Worm (Caenorhabditis elegans) whole organism, young adult: ENCODE results near the gene F53E4.1.
"Not testable (repeated sequence)": the region's sequence is repeated elsewhere in the genome, so short reads cannot be mapped to it uniquely, and the experiment has no call there.

Experiments used
- C06A6.2 ChIP-seq: fragments of 200-800 bp; sonication (Bioruptor generic); conservative IDR thresholded peaks from 2 replicates; pipeline ENCODE4 v1.3.6; 2022; ENCODE audit warnings: missing genetic modification characterization, missing compliant biosample characterization
- C17E4.6 ChIP-seq: fragments of 200-800 bp; sonication (Bioruptor generic); IDR thresholded peaks from 2 replicates; pipeline ENCODE4 v1.3.6; 2022; ENCODE audit warnings: missing genetic modification reagents, missing genetic modification characterization, missing compliant biosample characterization
- D2030.7 ChIP-seq: fragments of 200-800 bp; sonication (Bioruptor generic); IDR thresholded peaks from 2 replicates; pipeline ENCODE4 v1.3.6; 2022; ENCODE audit warnings: missing genetic modification reagents, missing genetic modification characterization, missing compliant biosample characterization
- K12H6.12 ChIP-seq: fragments of 200-800 bp; sonication (Bioruptor generic); optimal IDR thresholded peaks from 2 replicates; lab custom pipeline; 2018; ENCODE audit warnings: mild to moderate bottlenecking, missing genetic modification characterization, missing compliant biosample characterization
- T26A5.8 ChIP-seq: sonication (generic microtip); optimal IDR thresholded peaks from 2 replicates; lab custom pipeline; 2016; ENCODE audit warnings: missing genetic modification characterization, missing compliant biosample characterization
- attf-5 ChIP-seq: fragments of 200-800 bp; sonication (Bioruptor generic); optimal IDR thresholded peaks from 2 replicates; lab custom pipeline; 2018; ENCODE audit warnings: mild to moderate bottlenecking, missing genetic modification characterization, missing compliant biosample characterization
- bed-2 ChIP-seq: fragments of 200-800 bp; sonication (Bioruptor generic); IDR thresholded peaks from 2 replicates; pipeline ENCODE4 v1.3.6; 2022; ENCODE audit warnings: missing genetic modification reagents, missing genetic modification characterization, missing compliant biosample characterization
- ccch-3 ChIP-seq: fragments of 200-800 bp; sonication (Bioruptor generic); optimal IDR thresholded peaks from 2 replicates; lab custom pipeline; 2018; ENCODE audit warnings: mild to moderate bottlenecking, missing genetic modification characterization, missing compliant biosample characterization
- cebp-1 ChIP-seq, 2 experiments: fragments of 200-800 bp in 1 of 2; sonication (Bioruptor generic) in 1 of 2; sonication (generic microtip) in 1 of 2; IDR thresholded peaks in 1 of 2; optimal IDR thresholded peaks in 1 of 2; 2 replicates each; pipeline versions ENCODE4 v1.3.6 to Lab custom; 2017 to 2022; ENCODE audit warnings: missing compliant biosample characterization in 2 of 2, missing genetic modification characterization in 2 of 2, mild to moderate bottlenecking in 1 of 2, missing genetic modification reagents in 1 of 2, moderate library complexity in 1 of 2
- ceh-100 ChIP-seq: fragments of 200-800 bp; sonication (Bioruptor generic); IDR thresholded peaks from 2 replicates; pipeline ENCODE4 v1.3.6; 2022; ENCODE audit warnings: missing genetic modification reagents, missing genetic modification characterization, missing compliant biosample characterization
- ceh-58 ChIP-seq: fragments of 200-800 bp; sonication (Bioruptor generic); IDR thresholded peaks from 2 replicates; pipeline ENCODE4 v1.3.6; 2022; ENCODE audit warnings: missing genetic modification characterization, missing compliant biosample characterization
- ceh-79 ChIP-seq: sonication (generic microtip); optimal IDR thresholded peaks from 2 replicates; lab custom pipeline; 2017; ENCODE audit warnings: mild to moderate bottlenecking, missing genetic modification characterization, missing compliant biosample characterization
- dpl-1 ChIP-seq: fragments of 150-350 bp; optimal IDR thresholded peaks from 2 replicates; lab custom pipeline; 2014; ENCODE audit warnings: missing biosample characterization, missing genetic modification reagents, missing genetic modification characterization
- egrh-3 ChIP-seq: fragments of 200-800 bp; sonication (Bioruptor generic); IDR thresholded peaks from 2 replicates; pipeline ENCODE4 v1.3.6; 2022; ENCODE audit warnings: missing genetic modification reagents, missing genetic modification characterization, missing compliant biosample characterization
- hmg-20 ChIP-seq: fragments of 200-800 bp; sonication (Bioruptor generic); IDR thresholded peaks from 2 replicates; pipeline ENCODE4 v1.3.6; 2022; ENCODE audit warnings: missing genetic modification reagents, missing genetic modification characterization, missing compliant biosample characterization
- let-526 ChIP-seq: fragments of 200-800 bp; sonication (Bioruptor generic); IDR thresholded peaks from 2 replicates; pipeline ENCODE4 v1.3.6; 2022; ENCODE audit warnings: missing genetic modification reagents, missing genetic modification characterization, missing compliant biosample characterization
- let-607 ChIP-seq, 2 experiments: fragments of 200-800 bp in 1 of 2; sonication (Bioruptor generic) in 1 of 2; sonication (generic microtip) in 1 of 2; optimal IDR thresholded peaks; 2 replicates each; lab custom pipeline; 2016 to 2018; ENCODE audit warnings: mild to moderate bottlenecking in 2 of 2, missing compliant biosample characterization in 2 of 2, missing genetic modification characterization in 2 of 2, moderate library complexity in 2 of 2, missing genotype in 1 of 2
- lin-26 ChIP-seq: fragments of 200-800 bp; sonication (Bioruptor generic); IDR thresholded peaks from 2 replicates; pipeline ENCODE4 v1.3.6; 2022; ENCODE audit warnings: missing genetic modification reagents, missing genetic modification characterization, missing compliant biosample characterization
- lin-35 ChIP-seq, 3 experiments: fragments of 150-350 bp in 2 of 3; sonication (generic microtip) in 1 of 3; optimal IDR thresholded peaks; 2 replicates each; lab custom pipeline; 2014 to 2018; ENCODE audit warnings: missing biosample characterization in 3 of 3, missing genetic modification characterization in 3 of 3, missing genetic modification reagents in 3 of 3
- madf-3 ChIP-seq: fragments of 200-800 bp; sonication (Bioruptor generic); IDR thresholded peaks from 2 replicates; pipeline ENCODE4 v1.3.6; 2022; ENCODE audit warnings: missing genetic modification reagents, missing genetic modification characterization, missing compliant biosample characterization
- madf-8 ChIP-seq: fragments of 200-800 bp; sonication (Bioruptor generic); conservative IDR thresholded peaks from 2 replicates; pipeline ENCODE4 v1.3.6; 2022; ENCODE audit warnings: missing genetic modification reagents, missing genetic modification characterization, missing compliant biosample characterization
- mel-28 ChIP-seq: sonication (generic microtip); optimal IDR thresholded peaks from 2 replicates; lab custom pipeline; 2016; ENCODE audit warnings: borderline replicate concordance, mild to moderate bottlenecking, missing genetic modification characterization, missing compliant biosample characterization
- nfya-1 ChIP-seq: sonication (generic microtip); optimal IDR thresholded peaks from 2 replicates; lab custom pipeline; 2017; ENCODE audit warnings: antibody characterized with exemption, missing compliant biosample characterization, missing genetic modification characterization, borderline replicate concordance; ENCODE audit not compliant: insufficient read depth
- nhr-27 ChIP-seq: fragments of 200-800 bp; sonication (Bioruptor generic); optimal IDR thresholded peaks from 2 replicates; lab custom pipeline; 2018; ENCODE audit warnings: mild to moderate bottlenecking, missing genetic modification characterization, moderate library complexity, missing compliant biosample characterization
- nhr-90 ChIP-seq: sonication (generic microtip); optimal IDR thresholded peaks from 2 replicates; lab custom pipeline; 2016; ENCODE audit warnings: missing genotype, mild to moderate bottlenecking, missing genetic modification characterization, missing compliant biosample characterization
- rpc-1 ChIP-seq, 2 experiments: fragments of 150-350 bp in 1 of 2; sonication (generic microtip) in 1 of 2; optimal IDR thresholded peaks; 2 replicates each; lab custom pipeline; 2014 to 2018; ENCODE audit warnings: missing biosample characterization in 1 of 2, missing genetic modification characterization in 1 of 2, missing genetic modification reagents in 1 of 2, missing genotype in 1 of 2
- sdz-38 ChIP-seq: sonication (generic microtip); optimal IDR thresholded peaks from 2 replicates; lab custom pipeline; 2016; ENCODE audit warnings: missing genotype, missing genetic modification characterization, missing compliant biosample characterization
- tbx-9 ChIP-seq: sonication (generic microtip); optimal IDR thresholded peaks from 2 replicates; lab custom pipeline; 2016; ENCODE audit warnings: borderline replicate concordance, missing genetic modification characterization, inconsistent platforms, missing compliant biosample characterization
- tlf-1 ChIP-seq: fragments of 200-800 bp; sonication (Bioruptor generic); optimal IDR thresholded peaks from 2 replicates; lab custom pipeline; 2018; ENCODE audit warnings: mild to moderate bottlenecking, missing genetic modification characterization, missing compliant biosample characterization
- unc-62 ChIP-seq: fragments of 150-350 bp; optimal IDR thresholded peaks from 2 replicates; lab custom pipeline; 2014; ENCODE audit warnings: missing biosample characterization, missing genetic modification reagents, missing genetic modification characterization
- zfh-2 ChIP-seq: fragments of 200-800 bp; sonication (Bioruptor generic); conservative IDR thresholded peaks from 2 replicates; pipeline ENCODE4 v1.3.6; 2022; ENCODE audit warnings: missing genetic modification reagents, missing genetic modification characterization, missing compliant biosample characterization
- ztf-26 ChIP-seq: sonication (generic microtip); optimal IDR thresholded peaks from 2 replicates; lab custom pipeline; 2017; ENCODE audit warnings: missing genetic modification characterization, missing compliant biosample characterization
- ztf-28 ChIP-seq: fragments of 200-800 bp; sonication (Bioruptor generic); IDR thresholded peaks from 2 replicates; pipeline ENCODE4 v1.3.6; 2022; ENCODE audit warnings: missing genetic modification reagents, missing genetic modification characterization, missing compliant biosample characterization
- ztf-3 ChIP-seq: fragments of 200-800 bp; sonication (Bioruptor generic); optimal IDR thresholded peaks from 2 replicates; lab custom pipeline; 2018; ENCODE audit warnings: mild to moderate bottlenecking, missing genetic modification characterization, missing compliant biosample characterization
- ztf-6 ChIP-seq: fragments of 200-800 bp; sonication (Bioruptor generic); IDR thresholded peaks from 2 replicates; pipeline ENCODE4 v1.3.6; 2022; ENCODE audit warnings: missing genetic modification reagents, missing genetic modification characterization, missing compliant biosample characterization

Gene F53E4.1

DNA sequence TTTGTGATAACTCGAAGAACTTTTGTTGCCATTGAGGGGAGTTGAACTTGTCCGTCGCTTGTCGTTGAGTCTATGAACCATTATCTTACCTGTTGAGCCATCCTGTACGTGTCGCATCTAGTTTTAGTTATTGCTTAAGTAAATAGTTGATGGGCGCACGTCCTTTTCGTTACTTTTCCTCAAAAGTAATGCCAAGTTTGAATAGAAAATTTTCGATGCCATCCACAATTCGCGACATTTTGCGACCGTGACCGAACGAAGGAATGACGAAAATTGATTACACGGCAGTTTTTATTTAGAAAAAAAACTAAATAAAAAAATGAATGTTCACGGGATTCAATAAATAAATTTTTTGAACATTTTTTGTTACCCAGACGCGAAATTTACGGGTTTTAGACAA is at the start of gene F53E4.1:
F53E4.1 (minus strand) TSS at position 101 of the 400 bp plus-strand sequence.
- not testable (repeated sequence) for TF ChIP-seq rpc-1 (optimal IDR thresholded peaks at IDR 0.05; lab: Kevin White, UChicago)
- TF ChIP-seq rpc-1 (tag; optimal IDR thresholded peaks at IDR 0.05; lab: Kevin White, UChicago): peak; percentile 12

DNA sequence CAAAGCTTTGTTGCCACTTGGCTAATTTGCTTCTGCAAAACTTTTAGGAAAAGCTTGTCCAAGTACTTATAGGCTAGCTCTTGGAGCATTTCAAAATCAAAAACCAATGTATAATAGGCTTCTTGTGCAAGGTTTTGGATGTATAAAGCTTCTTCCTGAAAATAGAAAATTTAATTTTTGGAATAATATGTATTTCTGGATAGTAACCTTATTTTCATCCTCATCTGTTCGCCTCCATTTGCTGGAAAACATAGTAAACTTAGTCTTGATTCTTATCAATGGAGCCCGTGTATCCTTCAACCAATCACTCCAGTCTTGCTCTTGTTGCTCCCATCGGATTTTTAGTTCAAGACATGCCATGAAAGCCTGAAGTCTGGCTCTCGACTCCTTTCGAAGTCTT is 48.6 kb upstream of the F53E4.1 start, which contains the start of gene Y6E2A.4:
Y6E2A.4 (minus strand) TSS at position 101 of the 400 bp plus-strand sequence.
- TF ChIP-seq egrh-3: no peak
- no peak for TF ChIP-seq D2030.7
- TF ChIP-seq madf-3 (GFP tag; lab: Robert Waterston, UW): no peak
- TF ChIP-seq ztf-26 (tag; lab: Kevin White, UChicago): no peak
- TF ChIP-seq bed-2: no peak
- no peak for TF ChIP-seq ceh-58 (GFP tag; lab: Robert Waterston, UW)
- no peak for TF ChIP-seq let-607 (tag; optimal IDR thresholded peaks at IDR 0.05; lab: Kevin White, UChicago)
- no peak for TF ChIP-seq ceh-100
- no peak for TF ChIP-seq ztf-28 (GFP tag; lab: Robert Waterston, UW)
- no peak for TF ChIP-seq T26A5.8 (tag; lab: Kevin White, UChicago)
- no peak for TF ChIP-seq ztf-3 (GFP tag; lab: Kevin White, UChicago)
- no peak for TF ChIP-seq C06A6.2 (GFP tag; lab: Robert Waterston, UW)
- no peak for TF ChIP-seq ccch-3 (GFP tag; lab: Kevin White, UChicago)
- TF ChIP-seq K12H6.12 (tag; lab: Kevin White, UChicago): no peak
- no peak for TF ChIP-seq tlf-1 (GFP tag; lab: Kevin White, UChicago)
- no peak for TF ChIP-seq nhr-90

DNA sequence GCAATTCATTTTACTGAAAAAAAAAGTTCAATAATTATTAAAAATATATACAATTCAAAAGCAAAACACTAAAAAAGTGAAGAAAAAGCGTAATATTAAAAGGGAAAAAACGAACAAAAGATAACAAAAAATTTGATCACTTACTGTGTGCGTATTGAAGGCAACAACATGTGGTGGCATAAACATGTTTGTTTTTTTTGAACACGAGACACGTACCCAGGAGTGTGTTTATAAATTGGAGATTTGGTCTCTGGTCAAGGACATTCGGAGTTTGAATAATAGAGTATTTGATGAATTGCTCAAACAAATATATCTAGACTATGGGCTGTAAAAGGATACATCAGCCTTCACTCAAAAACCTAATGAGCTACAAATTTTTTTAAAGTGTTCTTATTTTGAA is 47.5 kb upstream of the F53E4.1 start:
- TF ChIP-seq mel-28 (tag; lab: Kevin White, UChicago) (no peak), lin-26 (GFP tag; lab: Robert Waterston, UW) (no peak), dpl-1 (GFP tag; lab: Kevin White, UChicago) (no peak), hmg-20 (no peak), lin-35 (GFP tag; optimal IDR thresholded peaks at IDR 0.05; lab: Kevin White, UChicago) (no peak), tbx-9 (tag; lab: Kevin White, UChicago) (no peak), sdz-38 (tag; lab: Kevin White, UChicago) (no peak), ztf-6 (GFP tag; lab: Robert Waterston, UW) (no peak), cebp-1 (GFP tag; IDR thresholded peaks at IDR 0.05; lab: Robert Waterston, UW) (no peak), cebp-1 (tag; optimal IDR thresholded peaks at IDR 0.05; lab: Kevin White, UChicago) (no peak), madf-8 (GFP tag; lab: Robert Waterston, UW) (no peak), zfh-2 (no peak), attf-5 (no peak), nhr-27 (tag; lab: Kevin White, UChicago) (no peak), let-526 (GFP tag; lab: Robert Waterston, UW) (no peak), C17E4.6 (no peak), ceh-79 (tag; lab: Kevin White, UChicago) (no peak), unc-62 (GFP tag; lab: Kevin White, UChicago) (no peak), nfya-1 (tag; lab: Kevin White, UChicago) (no peak)
